Worm (Caenorhabditis elegans) whole organism, young adult: Measurements from ENCODE around the gene T13A10.1.

Experiments
- B0035.1 ChIP-seq: sonication (generic microtip); optimal IDR thresholded peaks from 2 replicates; lab custom pipeline; 2016; ENCODE audit warnings: missing genetic modification characterization, mild to moderate bottlenecking, missing compliant biosample characterization, missing genotype, missing genetic modification reagents
- B0261.1 ChIP-seq: sonication (generic microtip); optimal IDR thresholded peaks from 2 replicates; lab custom pipeline; 2016; ENCODE audit warnings: mild to moderate bottlenecking, missing genetic modification characterization, moderate library complexity, missing compliant biosample characterization
- F23B12.7 ChIP-seq: sonication (generic microtip); optimal IDR thresholded peaks from 2 replicates; lab custom pipeline; 2017; ENCODE audit warnings: missing genetic modification characterization, mild to moderate bottlenecking, missing compliant biosample characterization, antibody characterized with exemption, moderate library complexity; ENCODE audit not compliant: insufficient read depth
- F33H1.4 ChIP-seq: fragments of 200-800 bp; sonication (Bioruptor generic); IDR thresholded peaks from 2 replicates; pipeline ENCODE4 v1.3.6; 2022; ENCODE audit warnings: missing genetic modification reagents, missing genetic modification characterization, missing compliant biosample characterization
- F57A8.1 ChIP-seq: fragments of 200-800 bp; sonication (Bioruptor generic); optimal IDR thresholded peaks from 2 replicates; lab custom pipeline; 2018; ENCODE audit warnings: mild to moderate bottlenecking, missing genetic modification characterization, moderate library complexity, missing compliant biosample characterization
- F57C9.4 ChIP-seq: sonication (generic microtip); optimal IDR thresholded peaks from 2 replicates; lab custom pipeline; 2017; ENCODE audit warnings: mild to moderate bottlenecking, missing genetic modification characterization, missing compliant biosample characterization
- K11D2.4 ChIP-seq: fragments of 200-800 bp; sonication (Bioruptor generic); IDR thresholded peaks from 2 replicates; pipeline ENCODE4 v1.3.6; 2022; ENCODE audit warnings: missing genetic modification reagents, missing genetic modification characterization, missing compliant biosample characterization
- K12H6.12 ChIP-seq: fragments of 200-800 bp; sonication (Bioruptor generic); optimal IDR thresholded peaks from 2 replicates; lab custom pipeline; 2018; ENCODE audit warnings: mild to moderate bottlenecking, missing genetic modification characterization, missing compliant biosample characterization
- T26A5.8 ChIP-seq: sonication (generic microtip); optimal IDR thresholded peaks from 2 replicates; lab custom pipeline; 2016; ENCODE audit warnings: missing genetic modification characterization, missing compliant biosample characterization
- Y53G8AR.9 ChIP-seq: fragments of 200-800 bp; sonication (Bioruptor generic); conservative IDR thresholded peaks from 2 replicates; pipeline ENCODE4 v1.3.6; 2022; ENCODE audit warnings: missing genetic modification reagents, missing genetic modification characterization, missing compliant biosample characterization
- ZK185.1 ChIP-seq: sonication (generic microtip); optimal IDR thresholded peaks from 2 replicates; lab custom pipeline; 2016; ENCODE audit warnings: mild to moderate bottlenecking, missing genetic modification characterization, missing compliant biosample characterization; ENCODE audit not compliant: poor library complexity, severe bottlenecking
- atf-7 ChIP-seq: sonication (generic microtip); optimal IDR thresholded peaks from 2 replicates; lab custom pipeline; 2017; ENCODE audit warnings: mild to moderate bottlenecking, missing genetic modification characterization, missing compliant biosample characterization
- athp-1 ChIP-seq: sonication (generic microtip); optimal IDR thresholded peaks from 2 replicates; lab custom pipeline; 2017; ENCODE audit warnings: mild to moderate bottlenecking, missing genetic modification characterization, missing compliant biosample characterization
- attf-3 ChIP-seq: fragments of 200-800 bp; sonication (Bioruptor generic); conservative IDR thresholded peaks from 2 replicates; pipeline ENCODE4 v1.3.6; 2022; ENCODE audit warnings: missing genetic modification reagents, missing genetic modification characterization, missing compliant biosample characterization
- attf-5 ChIP-seq: fragments of 200-800 bp; sonication (Bioruptor generic); optimal IDR thresholded peaks from 2 replicates; lab custom pipeline; 2018; ENCODE audit warnings: mild to moderate bottlenecking, missing genetic modification characterization, missing compliant biosample characterization
- bed-2 ChIP-seq: fragments of 200-800 bp; sonication (Bioruptor generic); IDR thresholded peaks from 2 replicates; pipeline ENCODE4 v1.3.6; 2022; ENCODE audit warnings: missing genetic modification reagents, missing genetic modification characterization, missing compliant biosample characterization
- cebp-2 ChIP-seq: fragments of 200-800 bp; sonication (Bioruptor generic); IDR thresholded peaks from 2 replicates; pipeline ENCODE4 v1.3.6; 2022; ENCODE audit warnings: missing genetic modification characterization, missing compliant biosample characterization
- ceh-100 ChIP-seq: fragments of 200-800 bp; sonication (Bioruptor generic); IDR thresholded peaks from 2 replicates; pipeline ENCODE4 v1.3.6; 2022; ENCODE audit warnings: missing genetic modification reagents, missing genetic modification characterization, missing compliant biosample characterization
- ceh-27 ChIP-seq: fragments of 200-800 bp; sonication (Bioruptor generic); optimal IDR thresholded peaks from 2 replicates; lab custom pipeline; 2018; ENCODE audit warnings: mild to moderate bottlenecking, missing genetic modification characterization, moderate library complexity, missing compliant biosample characterization
- ceh-40 ChIP-seq: fragments of 200-800 bp; sonication (Bioruptor generic); IDR thresholded peaks from 2 replicates; pipeline ENCODE4 v1.3.6; 2022; ENCODE audit warnings: missing genetic modification characterization, missing compliant biosample characterization
- ceh-58 ChIP-seq: fragments of 200-800 bp; sonication (Bioruptor generic); IDR thresholded peaks from 2 replicates; pipeline ENCODE4 v1.3.6; 2022; ENCODE audit warnings: missing genetic modification characterization, missing compliant biosample characterization
- ceh-91 ChIP-seq: fragments of 200-800 bp; sonication (Bioruptor generic); IDR thresholded peaks from 2 replicates; pipeline ENCODE4 v1.3.6; 2022; ENCODE audit warnings: missing genetic modification reagents, missing genetic modification characterization, missing compliant biosample characterization
- chd-7 ChIP-seq: sonication (generic microtip); optimal IDR thresholded peaks from 2 replicates; lab custom pipeline; 2016; ENCODE audit warnings: mild to moderate bottlenecking, missing genetic modification characterization, moderate library complexity, missing compliant biosample characterization
- die-1 ChIP-seq: sonication (generic microtip); optimal IDR thresholded peaks from 2 replicates; lab custom pipeline; 2016; ENCODE audit warnings: missing genotype, mild to moderate bottlenecking, missing genetic modification characterization, missing compliant biosample characterization
- egl-18 ChIP-seq: fragments of 200-800 bp; sonication (Bioruptor generic); IDR thresholded peaks from 2 replicates; pipeline ENCODE4 v1.3.6; 2022; ENCODE audit warnings: missing genetic modification reagents, missing genetic modification characterization, missing compliant biosample characterization
- ekl-4 ChIP-seq: fragments of 200-800 bp; sonication (Bioruptor generic); IDR thresholded peaks from 2 replicates; pipeline ENCODE4 v1.3.6; 2022; ENCODE audit warnings: missing genetic modification reagents, missing genetic modification characterization, missing compliant biosample characterization
- hlh-12 ChIP-seq: sonication (generic microtip); optimal IDR thresholded peaks from 2 replicates; lab custom pipeline; 2016; ENCODE audit warnings: missing genetic modification characterization, missing compliant biosample characterization
- hlh-26 ChIP-seq: fragments of 200-800 bp; sonication (Bioruptor generic); conservative IDR thresholded peaks from 2 replicates; pipeline ENCODE4 v1.3.6; 2022; ENCODE audit warnings: missing genetic modification reagents, missing genetic modification characterization, missing compliant biosample characterization
- hsf-1 ChIP-seq: fragments of 200-800 bp; sonication (Bioruptor generic); IDR thresholded peaks from 2 replicates; pipeline ENCODE4 v1.3.6; 2022; ENCODE audit warnings: missing genetic modification reagents, missing genetic modification characterization, missing compliant biosample characterization
- lag-1 ChIP-seq: fragments of 200-800 bp; sonication (Bioruptor generic); IDR thresholded peaks from 2 replicates; pipeline ENCODE4 v1.3.6; 2022; ENCODE audit warnings: missing genetic modification reagents, missing genetic modification characterization, missing compliant biosample characterization
- let-607 ChIP-seq, 2 experiments: fragments of 200-800 bp in 1 of 2; sonication (Bioruptor generic) in 1 of 2; sonication (generic microtip) in 1 of 2; optimal IDR thresholded peaks; 2 replicates each; lab custom pipeline; 2016 to 2018; ENCODE audit warnings: mild to moderate bottlenecking in 2 of 2, missing compliant biosample characterization in 2 of 2, missing genetic modification characterization in 2 of 2, moderate library complexity in 2 of 2, missing genotype in 1 of 2
- lir-1 ChIP-seq: fragments of 200-800 bp; sonication (Bioruptor generic); conservative IDR thresholded peaks from 2 replicates; pipeline ENCODE4 v1.3.6; 2022; ENCODE audit warnings: missing genetic modification reagents, missing genetic modification characterization, missing compliant biosample characterization
- lsy-27 ChIP-seq: sonication (generic microtip); optimal IDR thresholded peaks from 2 replicates; lab custom pipeline; 2017; ENCODE audit warnings: missing genetic modification characterization, mild to moderate bottlenecking, missing compliant biosample characterization, antibody characterized with exemption, missing genotype, borderline replicate concordance; ENCODE audit not compliant: insufficient read depth
- madf-10 ChIP-seq: sonication (generic microtip); optimal IDR thresholded peaks from 2 replicates; lab custom pipeline; 2016; ENCODE audit warnings: mild to moderate bottlenecking, missing genetic modification characterization, missing compliant biosample characterization
- madf-3 ChIP-seq: fragments of 200-800 bp; sonication (Bioruptor generic); IDR thresholded peaks from 2 replicates; pipeline ENCODE4 v1.3.6; 2022; ENCODE audit warnings: missing genetic modification reagents, missing genetic modification characterization, missing compliant biosample characterization
- madf-6 ChIP-seq: fragments of 200-800 bp; sonication (Bioruptor generic); IDR thresholded peaks from 2 replicates; pipeline ENCODE4 v1.3.6; 2022; ENCODE audit warnings: missing genetic modification reagents, missing genetic modification characterization, missing compliant biosample characterization
- nfya-2 ChIP-seq: fragments of 200-800 bp; sonication (Bioruptor generic); IDR thresholded peaks from 2 replicates; pipeline ENCODE4 v1.3.6; 2022; ENCODE audit warnings: missing genetic modification reagents, missing genetic modification characterization, missing compliant biosample characterization
- nhr-120 ChIP-seq: fragments of 200-800 bp; sonication (Bioruptor generic); IDR thresholded peaks from 2 replicates; pipeline ENCODE4 v1.3.6; 2022; ENCODE audit warnings: missing genetic modification characterization, missing compliant biosample characterization
- rpc-1 ChIP-seq, 2 experiments: fragments of 150-350 bp in 1 of 2; sonication (generic microtip) in 1 of 2; optimal IDR thresholded peaks; 2 replicates each; lab custom pipeline; 2014 to 2018; ENCODE audit warnings: missing biosample characterization in 1 of 2, missing genetic modification characterization in 1 of 2, missing genetic modification reagents in 1 of 2, missing genotype in 1 of 2
- sea-2 ChIP-seq: fragments of 200-800 bp; sonication (Bioruptor generic); IDR thresholded peaks from 2 replicates; pipeline ENCODE4 v1.3.6; 2022; ENCODE audit warnings: missing genetic modification characterization, missing compliant biosample characterization
- snpc-1.1 ChIP-seq: sonication (generic microtip); optimal IDR thresholded peaks from 2 replicates; lab custom pipeline; 2017; ENCODE audit warnings: missing genetic modification characterization, mild to moderate bottlenecking, missing compliant biosample characterization, antibody characterized with exemption, moderate library complexity, missing genotype, missing genetic modification reagents; ENCODE audit not compliant: insufficient read depth
- somi-1 ChIP-seq: fragments of 200-800 bp; sonication (Bioruptor generic); optimal IDR thresholded peaks from 2 replicates; lab custom pipeline; 2018; ENCODE audit warnings: mild to moderate bottlenecking, missing genetic modification characterization, missing compliant biosample characterization
- sptf-2 ChIP-seq: fragments of 200-800 bp; sonication (Bioruptor generic); optimal IDR thresholded peaks from 2 replicates; lab custom pipeline; 2018; ENCODE audit warnings: mild to moderate bottlenecking, missing genetic modification characterization, missing compliant biosample characterization
- tlf-1 ChIP-seq: fragments of 200-800 bp; sonication (Bioruptor generic); optimal IDR thresholded peaks from 2 replicates; lab custom pipeline; 2018; ENCODE audit warnings: mild to moderate bottlenecking, missing genetic modification characterization, missing compliant biosample characterization
- ztf-18 ChIP-seq: sonication (generic microtip); optimal IDR thresholded peaks from 2 replicates; lab custom pipeline; 2016; ENCODE audit warnings: missing genotype, mild to moderate bottlenecking, missing genetic modification characterization, missing compliant biosample characterization
- ztf-28 ChIP-seq: fragments of 200-800 bp; sonication (Bioruptor generic); IDR thresholded peaks from 2 replicates; pipeline ENCODE4 v1.3.6; 2022; ENCODE audit warnings: missing genetic modification reagents, missing genetic modification characterization, missing compliant biosample characterization
- ztf-3 ChIP-seq: fragments of 200-800 bp; sonication (Bioruptor generic); optimal IDR thresholded peaks from 2 replicates; lab custom pipeline; 2018; ENCODE audit warnings: mild to moderate bottlenecking, missing genetic modification characterization, missing compliant biosample characterization

The T13A10.1 gene

ce11 chrIV:6321667-6322066, 45.8 kb downstream of the T13A10.1 start, which contains the start of gene Y73B6BL.29 (continued):
- TF ChIP-seq T26A5.8 (tag; lab: Kevin White, UChicago) (no peak), lir-1 (GFP tag; lab: Robert Waterston, UW) (peak; percentile 90), nfya-2 (GFP tag; lab: Robert Waterston, UW) (no peak), egl-18 (GFP tag; lab: Robert Waterston, UW) (no peak), K11D2.4 (peak; percentile 55; the same call in 1 of the 2 replicates), K12H6.12 (tag; lab: Kevin White, UChicago) (peak; percentile 90), ceh-58 (GFP tag; lab: Robert Waterston, UW) (no peak), chd-7 (tag; lab: Kevin White, UChicago) (peak; percentile 56), ekl-4 (GFP tag; lab: Robert Waterston, UW) (peak; percentile 85), ztf-28 (GFP tag; lab: Robert Waterston, UW) (0 out of 2 replicates have a peak, but pooled peaks have one; percentile 71), lsy-27 (tag; lab: Kevin White, UChicago) (no peak), let-607 (tag; optimal IDR thresholded peaks at IDR 0.05; lab: Kevin White, UChicago) (peak; percentile 23 to 80), die-1 (tag; lab: Kevin White, UChicago) (no peak), ztf-18 (tag; lab: Kevin White, UChicago) (peak; percentile 49), F57A8.1 (GFP tag; lab: Kevin White, UChicago) (no peak), ceh-40 (GFP tag; lab: Robert Waterston, UW) (0 out of 2 replicates have a peak, but pooled peaks have one; percentile 43), somi-1 (GFP tag; lab: Kevin White, UChicago) (peak; percentile 35), F57C9.4 (tag; lab: Kevin White, UChicago) (no peak), sptf-2 (GFP tag; lab: Kevin White, UChicago) (no peak), ceh-91 (GFP tag; lab: Robert Waterston, UW) (peak; percentile 64; the same call in 1 of the 2 replicates), athp-1 (tag; lab: Kevin White, UChicago) (peak; percentile 39), madf-3 (peak; percentile 82), sea-2 (0 out of 2 replicates have a peak, but pooled peaks have one; percentile 58), F33H1.4 (GFP tag; lab: Robert Waterston, UW) (peak; percentile 77), Y53G8AR.9 (GFP tag; lab: Robert Waterston, UW) (peak; percentile 84), hsf-1 (0 out of 2 replicates have a peak, but pooled peaks have one; percentile 13), snpc-1.1 (tag; lab: Kevin White, UChicago) (peak; percentile 74), madf-10 (tag; lab: Kevin White, UChicago) (peak; percentile 72), nhr-120 (GFP tag; lab: Robert Waterston, UW) (no peak), ceh-100 (GFP tag; lab: Robert Waterston, UW) (peak; percentile 73; the same call in 1 of the 2 replicates), lag-1 (no peak), hlh-12 (no peak), madf-6 (GFP tag; lab: Robert Waterston, UW) (peak; percentile 69), B0261.1 (tag; lab: Kevin White, UChicago) (peak; percentile 12), attf-5 (peak; percentile 39), atf-7 (tag; lab: Kevin White, UChicago) (peak; percentile 65), rpc-1 (optimal IDR thresholded peaks at IDR 0.05; lab: Kevin White, UChicago) (no peak), rpc-1 (tag; optimal IDR thresholded peaks at IDR 0.05; lab: Kevin White, UChicago) (no peak), attf-3 (GFP tag; lab: Robert Waterston, UW) (peak; percentile 53), cebp-2 (GFP tag; lab: Robert Waterston, UW) (no peak), bed-2 (peak; percentile 88), hlh-26 (no peak), B0035.1 (peak; percentile 78), ceh-27 (GFP tag; lab: Kevin White, UChicago) (peak; percentile 96), ZK185.1 (tag; lab: Kevin White, UChicago) (peak; percentile 97), F23B12.7 (tag; lab: Kevin White, UChicago) (peak; percentile 24), tlf-1 (GFP tag; lab: Kevin White, UChicago) (peak; percentile 69), ztf-3 (GFP tag; lab: Kevin White, UChicago) (no peak)
